Fruit fly (Drosophila melanogaster): ENCODE data around the gene Flad2.

Flad2 gene

dm6 chr2L:13373435-13374242 lies 38.7 kb upstream of the Flad2 start, which contains the start of the genes Bdp1 and CG6565 (continued):
- TF ChIP-seq CG3919 (GFP tag; optimal IDR thresholded peaks at IDR 0.05), result peak; percentile 96
- TF ChIP-seq CG8632 (GFP tag; optimal IDR thresholded peaks at IDR 0.05), result peak; percentile 94
- peak; percentile 92 for TF ChIP-seq CG7368 (GFP tag; optimal IDR thresholded peaks at IDR 0.05)
- peak; percentile 88 for TF ChIP-seq CG6163 (GFP tag; IDR thresholded peaks at IDR 0.05)
- TF ChIP-seq CG6276 (GFP tag; optimal IDR thresholded peaks at IDR 0.05), result no peak
- peak; percentile 99 for TF ChIP-seq acj6 (GFP tag; optimal IDR thresholded peaks at IDR 0.05)
- peak; percentile 98 for TF ChIP-seq Hr4 (GFP tag; optimal IDR thresholded peaks at IDR 0.05)
- peak; percentile 98 for TF ChIP-seq achi (GFP tag; optimal IDR thresholded peaks at IDR 0.05)
- TF ChIP-seq fd59A (GFP tag; optimal IDR thresholded peaks at IDR 0.05), result peak; percentile 94
- peak; percentile 92 for TF ChIP-seq Hr38 (GFP tag; optimal IDR thresholded peaks at IDR 0.05)

dm6 chr2L:13376086-13376485 lies 36.2 kb upstream of the Flad2 start:
- TF ChIP-seq CG8319 (GFP tag; optimal IDR thresholded peaks at IDR 0.05) (no peak), CG6276 (GFP tag; optimal IDR thresholded peaks at IDR 0.05) (no peak), Eip78C (GFP tag) (no peak), spab (GFP tag; optimal IDR thresholded peaks at IDR 0.05) (no peak), eg (GFP tag; IDR thresholded peaks at IDR 0.05) (no peak), CG15336 (GFP tag; IDR thresholded peaks at IDR 0.05) (no peak), acj6 (GFP tag; optimal IDR thresholded peaks at IDR 0.05) (no peak), CG3919 (GFP tag; optimal IDR thresholded peaks at IDR 0.05) (no peak), achi (GFP tag; optimal IDR thresholded peaks at IDR 0.05) (no peak), CG4318 (GFP tag; optimal IDR thresholded peaks at IDR 0.05) (no peak), Hr39 (GFP tag; optimal IDR thresholded peaks at IDR 0.05) (no peak), Hr4 (GFP tag; optimal IDR thresholded peaks at IDR 0.05) (no peak), Blimp-1 (GFP tag; optimal IDR thresholded peaks at IDR 0.05) (no peak), CG1621 (tag; optimal IDR thresholded peaks at IDR 0.05) (no peak), Smox (GFP tag; optimal IDR thresholded peaks at IDR 0.05) (no peak), Sox14 (GFP tag; optimal IDR thresholded peaks at IDR 0.05) (no peak), Hr38 (GFP tag; optimal IDR thresholded peaks at IDR 0.05) (no peak), CG11294 (GFP tag; IDR thresholded peaks at IDR 0.05) (no peak), topi (GFP tag; optimal IDR thresholded peaks at IDR 0.05) (no peak), Ets96B (tag; optimal IDR thresholded peaks at IDR 0.05) (no peak)

dm6 chr2L:13378488-13378964 lies 33.8 kb upstream of the Flad2 start, which contains the start of the genes CG9302 and beta'COP:
Gene CG9302, minus strand, starts transcription at chr2L:13378538.
Gene beta'COP, plus strand, starts transcription at chr2L:13378902.
- TF ChIP-seq ss (GFP tag; optimal IDR thresholded peaks at IDR 0.05) (no peak), CG31627 (GFP tag; optimal IDR thresholded peaks at IDR 0.05) (peak; percentile 61), CG11294 (GFP tag; IDR thresholded peaks at IDR 0.05) (peak; percentile 14; the same call in 1 of the 2 replicates), vri (GFP tag; optimal IDR thresholded peaks at IDR 0.05) (no peak), CG10669 (GFP tag; optimal IDR thresholded peaks at IDR 0.05) (no peak), CG6163 (GFP tag; IDR thresholded peaks at IDR 0.05) (no peak), Ets21C (GFP tag; optimal IDR thresholded peaks at IDR 0.05) (no peak), CG32006 (GFP tag; optimal IDR thresholded peaks at IDR 0.05) (no peak), eg (GFP tag; IDR thresholded peaks at IDR 0.05) (peak; percentile 28; the same call in 1 of the 3 replicates), Sox14 (GFP tag; optimal IDR thresholded peaks at IDR 0.05) (no peak), CG16779 (tag; optimal IDR thresholded peaks at IDR 0.05) (no peak), esn (GFP tag; optimal IDR thresholded peaks at IDR 0.05) (peak; percentile 67), CG34406 (GFP tag; optimal IDR thresholded peaks at IDR 0.05) (peak; percentile 48), CG11902 (GFP tag; optimal IDR thresholded peaks at IDR 0.05) (peak; percentile 55), fkh (GFP tag; optimal IDR thresholded peaks at IDR 0.05) (no peak), Eip78C (GFP tag) (no peak), CG6854 (GFP tag; optimal IDR thresholded peaks at IDR 0.05) (no peak), Hr4 (GFP tag; optimal IDR thresholded peaks at IDR 0.05) (no peak), topi (GFP tag; optimal IDR thresholded peaks at IDR 0.05) (no peak), Eip75B (GFP tag; optimal IDR thresholded peaks at IDR 0.05) (no peak), net (GFP tag; optimal IDR thresholded peaks at IDR 0.05) (no peak), dsx (GFP tag; optimal IDR thresholded peaks at IDR 0.05; ENCODE audit: poor library complexity, severe bottlenecking) (peak; percentile 56), fd59A (GFP tag; optimal IDR thresholded peaks at IDR 0.05) (peak; percentile 16), Eip93F (GFP tag; optimal IDR thresholded peaks at IDR 0.05) (peak; percentile 21), CG10631 (GFP tag; optimal IDR thresholded peaks at IDR 0.05) (peak; percentile 79), CG8119 (GFP tag; IDR thresholded peaks at IDR 0.05) (no peak), svp (GFP tag) (no peak), Ets96B (tag; optimal IDR thresholded peaks at IDR 0.05) (peak; percentile 60), CG6808 (GFP tag; optimal IDR thresholded peaks at IDR 0.05) (no peak), Sox15 (GFP tag; optimal IDR thresholded peaks at IDR 0.05) (peak; percentile 66), acj6 (GFP tag; optimal IDR thresholded peaks at IDR 0.05) (peak; percentile 72), Hr38 (GFP tag; optimal IDR thresholded peaks at IDR 0.05) (no peak)
